Worm (Caenorhabditis elegans) whole organism, L1 larva: Measurements from ENCODE around the gene ifd-1.

ENCODE experiments used
- C34B4.2 ChIP-seq: sonication (generic microtip); optimal IDR thresholded peaks from 2 replicates; lab custom pipeline; 2017; ENCODE audit warnings: mild to moderate bottlenecking, missing genetic modification characterization, missing compliant biosample characterization
- Y116A8C.19 ChIP-seq: sonication (generic microtip); optimal IDR thresholded peaks from 2 replicates; lab custom pipeline; 2016; ENCODE audit warnings: missing compliant biosample characterization, missing genetic modification characterization, borderline replicate concordance
- aha-1 ChIP-seq: fragments of 150-350 bp; optimal IDR thresholded peaks from 2 replicates; lab custom pipeline; 2014; ENCODE audit warnings: missing biosample characterization, missing genetic modification characterization
- aly-2 ChIP-seq: fragments of 150-350 bp; optimal IDR thresholded peaks from 2 replicates; lab custom pipeline; 2014; ENCODE audit warnings: missing biosample characterization, missing genetic modification characterization
- ama-1 ChIP-seq: fragments of 150-350 bp; optimal IDR thresholded peaks from 2 replicates; lab custom pipeline; 2014
- blmp-1 ChIP-seq: fragments of 150-350 bp; optimal IDR thresholded peaks from 2 replicates; lab custom pipeline; 2014; ENCODE audit warnings: missing biosample characterization, missing genetic modification characterization
- ceh-82 ChIP-seq, 3 experiments: fragments of 150-350 bp in 1 of 3; sonication (generic microtip) in 2 of 3; optimal IDR thresholded peaks; 2 replicates each; lab custom pipeline; 2014 to 2017; ENCODE audit warnings: missing biosample characterization in 3 of 3, missing genetic modification characterization in 3 of 3
- dpl-1 ChIP-seq, 3 experiments: fragments of 150-350 bp in 2 of 3; sonication (generic microtip) in 1 of 3; optimal IDR thresholded peaks; 2 replicates each; lab custom pipeline; 2014 to 2017; ENCODE audit warnings: missing biosample characterization in 3 of 3, missing genetic modification characterization in 3 of 3, missing genetic modification reagents in 3 of 3
- dsc-1 ChIP-seq: sonication (generic microtip); optimal IDR thresholded peaks from 2 replicates; lab custom pipeline; 2016; ENCODE audit warnings: mild to moderate bottlenecking, missing genetic modification characterization, missing compliant biosample characterization
- efl-1 ChIP-seq, 4 experiments: fragments of 150-350 bp; optimal IDR thresholded peaks in 3 of 4; peaks in 1 of 4; 1 replicate in 1 of 4; 2 replicates in 3 of 4; lab custom pipeline; 2014; ENCODE audit warnings: missing biosample characterization in 2 of 4, missing genetic modification characterization in 2 of 4, missing genetic modification reagents in 2 of 4
- elt-2 ChIP-seq: sonication (generic microtip); optimal IDR thresholded peaks from 2 replicates; lab custom pipeline; 2016; ENCODE audit warnings: missing genetic modification characterization, mild to moderate bottlenecking, inconsistent platforms, missing compliant biosample characterization, missing genetic modification reagents
- ets-5 ChIP-seq: fragments of 200-800 bp; sonication (Bioruptor generic); IDR thresholded peaks from 2 replicates; pipeline ENCODE4 v1.3.6; 2022; ENCODE audit warnings: missing genetic modification characterization, missing compliant biosample characterization
- fkh-10 ChIP-seq: sonication (generic microtip); optimal IDR thresholded peaks from 2 replicates; lab custom pipeline; 2017; ENCODE audit warnings: missing biosample characterization, missing genetic modification reagents, missing genetic modification characterization
- fkh-8 ChIP-seq: sonication (generic microtip); optimal IDR thresholded peaks from 2 replicates; lab custom pipeline; 2016; ENCODE audit warnings: mild to moderate bottlenecking, missing genetic modification characterization, missing compliant biosample characterization
- hpl-2 ChIP-seq: fragments of 150-350 bp; optimal IDR thresholded peaks from 2 replicates; lab custom pipeline; 2014; ENCODE audit warnings: missing biosample characterization, missing genetic modification reagents, missing genetic modification characterization
- jun-1 ChIP-seq: fragments of 150-350 bp; optimal IDR thresholded peaks from 2 replicates; lab custom pipeline; 2014; ENCODE audit warnings: missing biosample characterization, missing genetic modification reagents, missing genetic modification characterization
- lin-13 ChIP-seq: fragments of 150-350 bp; optimal IDR thresholded peaks from 2 replicates; lab custom pipeline; 2014; ENCODE audit warnings: missing biosample characterization, missing genetic modification reagents, missing genetic modification characterization
- lin-14 ChIP-seq: fragments of 200-800 bp; sonication (Bioruptor generic); optimal IDR thresholded peaks from 2 replicates; lab custom pipeline; 2018; ENCODE audit warnings: mild to moderate bottlenecking, missing genetic modification characterization, moderate library complexity, missing compliant biosample characterization
- lin-15B ChIP-seq: fragments of 150-350 bp; sonication (generic microtip); optimal IDR thresholded peaks from 3 replicates; lab custom pipeline; 2014; ENCODE audit warnings: missing biosample characterization, missing genetic modification characterization
- lin-35 ChIP-seq, 2 experiments: fragments of 150-350 bp; optimal IDR thresholded peaks; 2 replicates each; lab custom pipeline; 2014; ENCODE audit warnings: missing biosample characterization in 2 of 2, missing genetic modification characterization in 2 of 2, missing genetic modification reagents in 2 of 2
- mab-9 ChIP-seq: fragments of 200-800 bp; sonication (Bioruptor generic); IDR thresholded peaks from 2 replicates; pipeline ENCODE4 v1.3.6; 2022; ENCODE audit warnings: missing genetic modification reagents, missing genetic modification characterization, missing compliant biosample characterization
- mdl-1 ChIP-seq, 2 experiments: fragments of 150-350 bp; optimal IDR thresholded peaks; 2 replicates each; lab custom pipeline; 2014 to 2017; ENCODE audit warnings: missing biosample characterization in 2 of 2, missing genetic modification characterization in 2 of 2, inconsistent platforms in 1 of 2
- mep-1 ChIP-seq: fragments of 150-350 bp; optimal IDR thresholded peaks from 2 replicates; lab custom pipeline; 2014; ENCODE audit warnings: missing biosample characterization, missing genetic modification characterization
- nhr-12 ChIP-seq: sonication (generic microtip); optimal IDR thresholded peaks from 2 replicates; lab custom pipeline; 2017; ENCODE audit warnings: missing biosample characterization, missing genetic modification characterization
- nhr-71 ChIP-seq: sonication (generic microtip); optimal IDR thresholded peaks from 2 replicates; lab custom pipeline; 2016; ENCODE audit warnings: mild to moderate bottlenecking, missing genetic modification characterization, moderate library complexity, missing compliant biosample characterization
- nhr-76 ChIP-seq: sonication (generic microtip); optimal IDR thresholded peaks from 2 replicates; lab custom pipeline; 2017; ENCODE audit warnings: missing biosample characterization, missing genetic modification characterization
- nhr-77 ChIP-seq: fragments of 150-350 bp; optimal IDR thresholded peaks from 2 replicates; lab custom pipeline; 2014; ENCODE audit warnings: missing biosample characterization, missing genetic modification characterization
- nhr-90 ChIP-seq: sonication (generic microtip); optimal IDR thresholded peaks from 2 replicates; lab custom pipeline; 2016; ENCODE audit warnings: mild to moderate bottlenecking, missing genetic modification characterization, missing compliant biosample characterization; ENCODE audit not compliant: poor library complexity
- pqm-1 ChIP-seq: sonication (generic microtip); optimal IDR thresholded peaks from 3 replicates; lab custom pipeline; 2017; ENCODE audit warnings: missing biosample characterization, missing genetic modification characterization
- rnt-1 ChIP-seq: sonication (generic microtip); optimal IDR thresholded peaks from 2 replicates; lab custom pipeline; 2016; ENCODE audit warnings: mild to moderate bottlenecking, missing genetic modification characterization, moderate library complexity, missing compliant biosample characterization
- snu-23 ChIP-seq: sonication (generic microtip); optimal IDR thresholded peaks from 2 replicates; lab custom pipeline; 2016; ENCODE audit warnings: missing genetic modification characterization, missing compliant biosample characterization
- sox-4 ChIP-seq: sonication (generic microtip); optimal IDR thresholded peaks from 2 replicates; lab custom pipeline; 2016; ENCODE audit warnings: missing genetic modification characterization, missing compliant biosample characterization
- sptf-1 ChIP-seq: fragments of 150-350 bp; optimal IDR thresholded peaks from 2 replicates; lab custom pipeline; 2014; ENCODE audit warnings: missing biosample characterization, missing genetic modification characterization
- sup-37 ChIP-seq: fragments of 200-800 bp; sonication (Bioruptor generic); optimal IDR thresholded peaks from 2 replicates; lab custom pipeline; 2018; ENCODE audit warnings: mild to moderate bottlenecking, missing genetic modification characterization, missing compliant biosample characterization
- tbx-2 ChIP-seq: sonication (generic microtip); optimal IDR thresholded peaks from 2 replicates; lab custom pipeline; 2016; ENCODE audit warnings: missing genetic modification characterization, missing compliant biosample characterization
- unc-30 ChIP-seq: sonication (generic microtip); optimal IDR thresholded peaks from 2 replicates; lab custom pipeline; 2017; ENCODE audit warnings: missing biosample characterization, missing genetic modification characterization
- unc-62 ChIP-seq: fragments of 150-350 bp; optimal IDR thresholded peaks from 2 replicates; lab custom pipeline; 2014; ENCODE audit warnings: missing biosample characterization, missing genetic modification reagents, missing genetic modification characterization
- unc-86 ChIP-seq: sonication (generic microtip); optimal IDR thresholded peaks from 2 replicates; lab custom pipeline; 2016; ENCODE audit warnings: missing genetic modification characterization, missing compliant biosample characterization

Gene ifd-1

ce11 chrX:8824437-8824836, at the start of gene ifd-1:
TSS of gene ifd-1 (minus strand) at chrX:8824448.
- TF ChIP-seq nhr-76 (no peak), Y116A8C.19 (tag; lab: Kevin White, UChicago) (no peak), dsc-1 (no peak), fkh-8 (no peak), aly-2 (tag; lab: Kevin White, UChicago) (no peak), lin-35 (GFP tag; optimal IDR thresholded peaks at IDR 0.05; lab: Kevin White, UChicago) (peak in 1 of 2 experiments; percentile 34), unc-62 (GFP tag; lab: Kevin White, UChicago) (no peak), ets-5 (GFP tag; lab: Robert Waterston, UW) (no peak), jun-1 (tag; lab: Kevin White, UChicago) (peak; percentile 23), unc-86 (no peak), elt-2 (peak; percentile 92), lin-15B (tag; lab: Kevin White, UChicago) (no peak), rnt-1 (tag; lab: Kevin White, UChicago) (no peak), snu-23 (GFP tag; lab: Kevin White, UChicago) (no peak), nhr-90 (tag; lab: Kevin White, UChicago) (peak; percentile 21), efl-1 (optimal IDR thresholded peaks at IDR 0.05; lab: Kevin White, UChicago) (no peak), efl-1 (GFP tag; optimal IDR thresholded peaks at IDR 0.05 in 1 of 2; lab: Kevin White, UChicago) (peak in 1 of 2 experiments; percentile 47), C34B4.2 (tag; lab: Kevin White, UChicago) (no peak), sptf-1 (tag; lab: Kevin White, UChicago) (no peak), tbx-2 (tag; lab: Kevin White, UChicago) (no peak), pqm-1 (peak; percentile 15), ama-1 (lab: Kevin White, UChicago) (no peak)

ce11 chrX:8869112-8869675, 44.9 kb upstream of the ifd-1 start, which contains the start of the genes ubc-22 and ubc-21:
TSS of gene ubc-22 (minus strand) at chrX:8869162.
TSS of gene ubc-21 (plus strand) at chrX:8869625.
- TF ChIP-seq dpl-1 (GFP tag; optimal IDR thresholded peaks at IDR 0.05; lab: Kevin White, UChicago) (peak in 1 of 3 experiments; percentile 47), sox-4 (tag; lab: Kevin White, UChicago) (peak; percentile 2), ceh-82 (tag; optimal IDR thresholded peaks at IDR 0.05; lab: Kevin White, UChicago) (peak in 1 of 3 experiments; percentile 21), unc-86 (peak; percentile 13), mab-9 (GFP tag; lab: Robert Waterston, UW) (no peak), efl-1 (optimal IDR thresholded peaks at IDR 0.05; lab: Kevin White, UChicago) (peak in 1 of 2 experiments; percentile 23), efl-1 (GFP tag; optimal IDR thresholded peaks at IDR 0.05 in 1 of 2; lab: Kevin White, UChicago) (no peak), lin-13 (GFP tag; lab: Kevin White, UChicago) (no peak), rnt-1 (tag; lab: Kevin White, UChicago) (no peak), unc-30 (tag; lab: Kevin White, UChicago) (no peak), fkh-8 (peak; percentile 67), sup-37 (GFP tag; lab: Kevin White, UChicago) (no peak), mep-1 (tag; lab: Kevin White, UChicago) (no peak), fkh-10 (peak; percentile 10), lin-14 (GFP tag; lab: Kevin White, UChicago) (peak; percentile 77), tbx-2 (tag; lab: Kevin White, UChicago) (no peak), lin-35 (GFP tag; optimal IDR thresholded peaks at IDR 0.05; lab: Kevin White, UChicago) (peak in 1 of 2 experiments; percentile 20), nhr-71 (tag; lab: Kevin White, UChicago) (peak; percentile 10)

ce11 chrX:8866563-8866962, 42.3 kb upstream of the ifd-1 start, which contains the start of gene ins-9:
TSS of gene ins-9 (minus strand) at chrX:8866663.
- no peak for TF ChIP-seq aly-2 (tag; lab: Kevin White, UChicago)
- TF ChIP-seq aha-1 (tag; lab: Kevin White, UChicago) = no peak
- no peak for TF ChIP-seq mdl-1 (tag; optimal IDR thresholded peaks at IDR 0.05; lab: Kevin White, UChicago)
- no peak for TF ChIP-seq unc-30 (tag; lab: Kevin White, UChicago)
- TF ChIP-seq tbx-2 (tag; lab: Kevin White, UChicago) = no peak
- TF ChIP-seq nhr-12 = no peak
- no peak for TF ChIP-seq nhr-77 (tag; lab: Kevin White, UChicago)
- TF ChIP-seq lin-15B (tag; lab: Kevin White, UChicago) = no peak
- no peak for TF ChIP-seq blmp-1 (tag; lab: Kevin White, UChicago)
- no peak for TF ChIP-seq hpl-2 (GFP tag; lab: Kevin White, UChicago)
- no peak for TF ChIP-seq mab-9 (GFP tag; lab: Robert Waterston, UW)
